Worm (Caenorhabditis elegans): Measurements from ENCODE around the gene F35F10.13.

- TF ChIP-seq skn-1 (tag; optimal IDR thresholded peaks at IDR 0.05) (no peak), nhr-237 (tag; optimal IDR thresholded peaks at IDR 0.05) (no peak), unc-62 (GFP tag; optimal IDR thresholded peaks at IDR 0.05) (no peak), lsy-2 (tag; optimal IDR thresholded peaks at IDR 0.05) (no peak), mdl-1 (tag; optimal IDR thresholded peaks at IDR 0.05) (no peak), ama-1 (optimal IDR thresholded peaks at IDR 0.05) (no peak), elt-3 (tag; optimal IDR thresholded peaks at IDR 0.05) (no peak), nhr-25 (tag; optimal IDR thresholded peaks at IDR 0.05) (no peak), ZK546.5 (tag; optimal IDR thresholded peaks at IDR 0.05) (no peak), R02D3.7 (tag; optimal IDR thresholded peaks at IDR 0.05) (no peak), ztf-11 (tag; optimal IDR thresholded peaks at IDR 0.05) (no peak)
Measured at ce11 chrV:3284629-3285028, 34.2 kb downstream of the F35F10.13 start, which contains the start of gene F35F10.5.
